Worm (Caenorhabditis elegans) whole organism, L1 larva: ENCODE data around the gene sri-29.

ENCODE experiments used
- C34B4.2 ChIP-seq: sonication (generic microtip); optimal IDR thresholded peaks from 2 replicates; lab custom pipeline; 2017; ENCODE audit warnings: mild to moderate bottlenecking, missing genetic modification characterization, missing compliant biosample characterization
- Y116A8C.19 ChIP-seq: sonication (generic microtip); optimal IDR thresholded peaks from 2 replicates; lab custom pipeline; 2016; ENCODE audit warnings: missing compliant biosample characterization, missing genetic modification characterization, borderline replicate concordance
- aha-1 ChIP-seq: fragments of 150-350 bp; optimal IDR thresholded peaks from 2 replicates; lab custom pipeline; 2014; ENCODE audit warnings: missing biosample characterization, missing genetic modification characterization
- alr-1 ChIP-seq: fragments of 200-800 bp; sonication (Bioruptor generic); optimal IDR thresholded peaks from 2 replicates; lab custom pipeline; 2018; ENCODE audit warnings: borderline replicate concordance, mild to moderate bottlenecking, missing genetic modification characterization, missing compliant biosample characterization
- blmp-1 ChIP-seq: fragments of 150-350 bp; optimal IDR thresholded peaks from 2 replicates; lab custom pipeline; 2014; ENCODE audit warnings: missing biosample characterization, missing genetic modification characterization
- ceh-88 ChIP-seq: fragments of 200-800 bp; sonication (Bioruptor generic); IDR thresholded peaks from 2 replicates; pipeline ENCODE4 v1.3.6; 2022; ENCODE audit warnings: missing genetic modification characterization, missing compliant biosample characterization
- ceh-90 ChIP-seq: sonication (generic microtip); optimal IDR thresholded peaks from 2 replicates; lab custom pipeline; 2016; ENCODE audit warnings: missing genetic modification characterization, missing compliant biosample characterization
- dsc-1 ChIP-seq: sonication (generic microtip); optimal IDR thresholded peaks from 2 replicates; lab custom pipeline; 2016; ENCODE audit warnings: mild to moderate bottlenecking, missing genetic modification characterization, missing compliant biosample characterization
- efl-3 ChIP-seq: fragments of 200-800 bp; sonication (Bioruptor generic); optimal IDR thresholded peaks from 2 replicates; lab custom pipeline; 2018; ENCODE audit warnings: mild to moderate bottlenecking, missing genetic modification characterization, missing compliant biosample characterization
- egl-27 ChIP-seq, 2 experiments: fragments of 150-350 bp in 1 of 2; sonication (generic microtip); optimal IDR thresholded peaks; 3 replicates each; lab custom pipeline; 2017 to 2018; ENCODE audit warnings: missing biosample characterization in 2 of 2, missing genetic modification characterization in 2 of 2, missing genetic modification reagents in 2 of 2
- elt-2 ChIP-seq: sonication (generic microtip); optimal IDR thresholded peaks from 2 replicates; lab custom pipeline; 2016; ENCODE audit warnings: missing genetic modification characterization, mild to moderate bottlenecking, inconsistent platforms, missing compliant biosample characterization, missing genetic modification reagents
- ets-5 ChIP-seq: fragments of 200-800 bp; sonication (Bioruptor generic); IDR thresholded peaks from 2 replicates; pipeline ENCODE4 v1.3.6; 2022; ENCODE audit warnings: missing genetic modification characterization, missing compliant biosample characterization
- fos-1 ChIP-seq: fragments of 150-350 bp; optimal IDR thresholded peaks from 2 replicates; lab custom pipeline; 2014; ENCODE audit warnings: missing biosample characterization, missing genetic modification characterization
- grh-1 ChIP-seq: fragments of 200-800 bp; sonication (Bioruptor generic); IDR thresholded peaks from 2 replicates; pipeline ENCODE4 v1.3.6; 2022; ENCODE audit warnings: missing genetic modification reagents, missing genetic modification characterization, missing compliant biosample characterization
- hlh-4 ChIP-seq: sonication (generic microtip); optimal IDR thresholded peaks from 2 replicates; lab custom pipeline; 2016; ENCODE audit warnings: mild to moderate bottlenecking, missing genetic modification characterization, missing compliant biosample characterization
- hpl-2 ChIP-seq: fragments of 150-350 bp; optimal IDR thresholded peaks from 2 replicates; lab custom pipeline; 2014; ENCODE audit warnings: missing biosample characterization, missing genetic modification reagents, missing genetic modification characterization
- isw-1 ChIP-seq: fragments of 200-800 bp; sonication (Bioruptor generic); IDR thresholded peaks from 2 replicates; pipeline ENCODE4 v1.3.6; 2022; ENCODE audit warnings: missing genetic modification characterization, missing compliant biosample characterization
- lin-14 ChIP-seq: fragments of 200-800 bp; sonication (Bioruptor generic); optimal IDR thresholded peaks from 2 replicates; lab custom pipeline; 2018; ENCODE audit warnings: mild to moderate bottlenecking, missing genetic modification characterization, moderate library complexity, missing compliant biosample characterization
- lin-15B ChIP-seq: fragments of 150-350 bp; sonication (generic microtip); optimal IDR thresholded peaks from 3 replicates; lab custom pipeline; 2014; ENCODE audit warnings: missing biosample characterization, missing genetic modification characterization
- lin-35 ChIP-seq, 2 experiments: fragments of 150-350 bp; optimal IDR thresholded peaks; 2 replicates each; lab custom pipeline; 2014; ENCODE audit warnings: missing biosample characterization in 2 of 2, missing genetic modification characterization in 2 of 2, missing genetic modification reagents in 2 of 2
- lin-39 ChIP-seq: fragments of 150-350 bp; optimal IDR thresholded peaks from 2 replicates; lab custom pipeline; 2014; ENCODE audit warnings: missing biosample characterization, missing genetic modification reagents, missing genetic modification characterization
- lir-3 ChIP-seq: sonication (generic microtip); optimal IDR thresholded peaks from 2 replicates; lab custom pipeline; 2016; ENCODE audit warnings: mild to moderate bottlenecking, missing genetic modification characterization, moderate library complexity, missing compliant biosample characterization; ENCODE audit not compliant: poor library complexity
- mdl-1 ChIP-seq, 2 experiments: fragments of 150-350 bp; optimal IDR thresholded peaks; 2 replicates each; lab custom pipeline; 2014 to 2017; ENCODE audit warnings: missing biosample characterization in 2 of 2, missing genetic modification characterization in 2 of 2, inconsistent platforms in 1 of 2
- nhr-237 ChIP-seq: fragments of 150-350 bp; optimal IDR thresholded peaks from 2 replicates; lab custom pipeline; 2014; ENCODE audit warnings: missing biosample characterization, missing genetic modification characterization
- nhr-47 ChIP-seq: sonication (generic microtip); optimal IDR thresholded peaks from 2 replicates; lab custom pipeline; 2016; ENCODE audit warnings: mild to moderate bottlenecking, missing genetic modification characterization, moderate library complexity, missing compliant biosample characterization
- nhr-77 ChIP-seq: fragments of 150-350 bp; optimal IDR thresholded peaks from 2 replicates; lab custom pipeline; 2014; ENCODE audit warnings: missing biosample characterization, missing genetic modification characterization
- nhr-84 ChIP-seq: sonication (generic microtip); optimal IDR thresholded peaks from 2 replicates; lab custom pipeline; 2017; ENCODE audit warnings: missing biosample characterization, missing genetic modification characterization
- nhr-85 ChIP-seq: sonication (generic microtip); peaks from one replicate; lab custom pipeline; 2016; ENCODE audit warnings: missing genetic modification characterization, inconsistent platforms, missing compliant biosample characterization
- nhr-90 ChIP-seq: sonication (generic microtip); optimal IDR thresholded peaks from 2 replicates; lab custom pipeline; 2016; ENCODE audit warnings: mild to moderate bottlenecking, missing genetic modification characterization, missing compliant biosample characterization; ENCODE audit not compliant: poor library complexity
- pax-3 ChIP-seq: fragments of 200-800 bp; sonication (Bioruptor generic); optimal IDR thresholded peaks from 2 replicates; lab custom pipeline; 2018; ENCODE audit warnings: mild to moderate bottlenecking, missing genetic modification characterization, moderate library complexity, missing compliant biosample characterization
- snu-23 ChIP-seq: sonication (generic microtip); optimal IDR thresholded peaks from 2 replicates; lab custom pipeline; 2016; ENCODE audit warnings: missing genetic modification characterization, missing compliant biosample characterization
- sox-4 ChIP-seq: sonication (generic microtip); optimal IDR thresholded peaks from 2 replicates; lab custom pipeline; 2016; ENCODE audit warnings: missing genetic modification characterization, missing compliant biosample characterization
- sptf-1 ChIP-seq: fragments of 150-350 bp; optimal IDR thresholded peaks from 2 replicates; lab custom pipeline; 2014; ENCODE audit warnings: missing biosample characterization, missing genetic modification characterization
- sup-37 ChIP-seq: fragments of 200-800 bp; sonication (Bioruptor generic); optimal IDR thresholded peaks from 2 replicates; lab custom pipeline; 2018; ENCODE audit warnings: mild to moderate bottlenecking, missing genetic modification characterization, missing compliant biosample characterization
- tbx-2 ChIP-seq: sonication (generic microtip); optimal IDR thresholded peaks from 2 replicates; lab custom pipeline; 2016; ENCODE audit warnings: missing genetic modification characterization, missing compliant biosample characterization
- tlp-1 ChIP-seq: fragments of 150-350 bp; optimal IDR thresholded peaks from 2 replicates; lab custom pipeline; 2014; ENCODE audit warnings: missing biosample characterization, missing genetic modification characterization
- unc-62 ChIP-seq: fragments of 150-350 bp; optimal IDR thresholded peaks from 2 replicates; lab custom pipeline; 2014; ENCODE audit warnings: missing biosample characterization, missing genetic modification reagents, missing genetic modification characterization
- unc-86 ChIP-seq: sonication (generic microtip); optimal IDR thresholded peaks from 2 replicates; lab custom pipeline; 2016; ENCODE audit warnings: missing genetic modification characterization, missing compliant biosample characterization
- vab-15 ChIP-seq: sonication (generic microtip); optimal IDR thresholded peaks from 2 replicates; lab custom pipeline; 2017; ENCODE audit warnings: missing genotype, mild to moderate bottlenecking, missing genetic modification characterization, missing compliant biosample characterization
- ztf-11 ChIP-seq, 2 experiments: sonication (generic microtip); optimal IDR thresholded peaks; 2 replicates each; lab custom pipeline; 2016 to 2017; ENCODE audit warnings: missing genetic modification characterization in 2 of 2, missing biosample characterization in 1 of 2, missing compliant biosample characterization in 1 of 2

The sri-29 gene

ce11 chrII:2997828-2998441 is 46.2 kb upstream of the sri-29 start:
- TF ChIP-seq efl-3 (GFP tag; lab: Kevin White, UChicago) (no peak), nhr-77 (tag; lab: Kevin White, UChicago) (no peak), Y116A8C.19 (no peak), mdl-1 (tag; optimal IDR thresholded peaks at IDR 0.05; lab: Kevin White, UChicago) (no peak), lin-39 (tag; lab: Kevin White, UChicago) (no peak), ets-5 (no peak), fos-1 (no peak), nhr-85 (no peak), snu-23 (GFP tag; lab: Kevin White, UChicago) (no peak), nhr-237 (no peak), nhr-47 (tag; lab: Kevin White, UChicago) (no peak), vab-15 (tag; lab: Kevin White, UChicago) (no peak), unc-62 (GFP tag; lab: Kevin White, UChicago) (no peak), lin-14 (GFP tag; lab: Kevin White, UChicago) (no peak), ceh-90 (tag; lab: Kevin White, UChicago) (no peak), dsc-1 (tag; lab: Kevin White, UChicago) (no peak), tlp-1 (tag; lab: Kevin White, UChicago) (no peak), ceh-88 (no peak)

- TF ChIP-seq aha-1 = no peak
Measured at ce11 chrII:3000535-3001264, 43.4 kb upstream of the sri-29 start, which contains the start of gene lido-9. TSS of gene lido-9 (plus strand) at chrII:3000768.

ce11 chrII:3002211-3002610 is 41.9 kb upstream of the sri-29 start, which contains the start of gene lido-10:
TSS of gene lido-10 (plus strand) at chrII:3002511.
- TF ChIP-seq sox-4 (tag; lab: Kevin White, UChicago) = no peak
- TF ChIP-seq lin-35 (GFP tag; optimal IDR thresholded peaks at IDR 0.05; lab: Kevin White, UChicago) = no peak
- no peak for TF ChIP-seq grh-1
- no peak for TF ChIP-seq blmp-1 (tag; lab: Kevin White, UChicago)
- no peak for TF ChIP-seq hlh-4

- TF ChIP-seq nhr-77 (tag; lab: Kevin White, UChicago) = no peak
- no peak for TF ChIP-seq elt-2 (tag; lab: Kevin White, UChicago)
- TF ChIP-seq ztf-11 (tag; optimal IDR thresholded peaks at IDR 0.05; lab: Kevin White, UChicago) = no peak
- TF ChIP-seq nhr-85 = no peak
- TF ChIP-seq unc-62 (GFP tag; lab: Kevin White, UChicago) = no peak
- no peak for TF ChIP-seq hpl-2
- TF ChIP-seq nhr-237 = no peak
- TF ChIP-seq lin-15B (tag; lab: Kevin White, UChicago) = no peak
Measured at ce11 chrII:3003667-3004066, 40.5 kb upstream of the sri-29 start, which contains the start of gene lido-11. TSS of gene lido-11 (plus strand) at chrII:3003967.

ce11 chrII:3005499-3005898 is 38.6 kb upstream of the sri-29 start, which contains the start of gene lido-12:
TSS of gene lido-12 (plus strand) at chrII:3005799.
- no peak for TF ChIP-seq lir-3 (tag; lab: Kevin White, UChicago)
- no peak for TF ChIP-seq unc-86 (tag; lab: Kevin White, UChicago)
- no peak for TF ChIP-seq C34B4.2 (tag; lab: Kevin White, UChicago)

- TF ChIP-seq sup-37 (no peak), hlh-4 (no peak), tbx-2 (tag; lab: Kevin White, UChicago) (no peak), unc-86 (tag; lab: Kevin White, UChicago) (no peak), nhr-84 (tag; lab: Kevin White, UChicago) (no peak), nhr-90 (tag; lab: Kevin White, UChicago) (no peak), sptf-1 (tag; lab: Kevin White, UChicago) (no peak), ceh-90 (tag; lab: Kevin White, UChicago) (no peak), aha-1 (no peak), sox-4 (tag; lab: Kevin White, UChicago) (no peak), isw-1 (GFP tag; lab: Robert Waterston, UW) (no peak), egl-27 (tag; optimal IDR thresholded peaks at IDR 0.05; lab: Kevin White, UChicago) (no peak), pax-3 (tag; lab: Kevin White, UChicago) (no peak), alr-1 (tag; lab: Kevin White, UChicago) (no peak)
Measured at ce11 chrII:3008400-3008799, 35.7 kb upstream of the sri-29 start, which contains the start of gene sdz-5. TSS of gene sdz-5 (plus strand) at chrII:3008700.
